Worm (Caenorhabditis elegans) whole organism, early embryonic: ENCODE data around the gene col-42.

Experiments
- ama-1 ChIP-seq: fragments of 150-350 bp; optimal IDR thresholded peaks from 2 replicates; lab custom pipeline; 2014
- flt-1 ChIP-seq: fragments of 200-800 bp; sonication (Bioruptor generic); IDR thresholded peaks from 2 replicates; pipeline ENCODE4 v1.3.6; 2022; ENCODE audit warnings: missing genetic modification characterization, missing compliant biosample characterization

DNA sequence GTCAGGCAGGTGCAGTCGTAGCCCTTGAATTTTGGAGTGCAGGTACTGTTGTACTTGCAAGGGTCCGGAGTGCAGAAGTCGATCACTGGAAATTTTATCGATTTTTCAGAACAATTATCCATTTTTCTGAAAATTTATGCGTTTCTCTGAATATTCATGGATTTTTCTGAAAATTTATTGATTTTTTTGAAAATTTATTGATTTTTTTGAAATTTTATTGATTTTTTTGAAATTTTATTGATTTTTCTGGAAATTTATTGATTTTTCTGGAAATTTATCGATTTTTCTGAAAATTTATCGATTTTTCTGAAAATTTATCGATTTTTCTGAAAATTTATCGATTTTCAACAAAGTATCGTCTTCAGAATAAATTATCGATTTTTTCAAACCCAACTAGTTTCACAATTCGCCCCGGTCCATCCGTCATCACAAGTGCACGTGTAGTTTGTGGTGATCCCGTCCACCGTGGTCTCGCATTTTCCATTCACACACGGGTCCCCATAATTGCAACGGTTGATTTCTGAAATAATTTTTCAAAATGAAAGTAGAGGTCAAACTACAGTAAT, 6.2 kb upstream of the col-42 start:
- no peak for TF ChIP-seq flt-1 (GFP tag; lab: Robert Waterston, UW)
- TF ChIP-seq ama-1, result no peak
